Fruit fly (Drosophila melanogaster) whole organism, prepupa: ENCODE data around the gene Axud1.

Experiments
- Blimp-1 ChIP-seq: fragments of 200-800 bp; sonication (Bioruptor generic); optimal IDR thresholded peaks from 3 replicates; lab custom pipeline; 2017; ENCODE audit warnings: missing biosample characterization, missing genetic modification characterization, mild to moderate bottlenecking, moderate library complexity, missing genetic modification reagents
- CG3032 ChIP-seq: fragments of 200-800 bp; optimal IDR thresholded peaks from 2 replicates; lab custom pipeline; 2019; ENCODE audit warnings: missing biosample characterization, mild to moderate bottlenecking, missing genetic modification characterization, moderate library complexity
- CG34406 ChIP-seq: fragments of 200-800 bp; sonication (Bioruptor generic); optimal IDR thresholded peaks from 3 replicates; lab custom pipeline; 2016; ENCODE audit warnings: missing biosample characterization, missing genetic modification characterization
- CG7368 ChIP-seq: fragments of 200-800 bp; sonication (Bioruptor generic); optimal IDR thresholded peaks from 3 replicates; lab custom pipeline; 2016; ENCODE audit warnings: missing biosample characterization, missing genetic modification characterization
- Eip93F ChIP-seq: fragments of 200-800 bp; sonication (Bioruptor generic); optimal IDR thresholded peaks from 2 replicates; lab custom pipeline; 2016; ENCODE audit warnings: missing biosample characterization, mild to moderate bottlenecking, missing genetic modification characterization
- Hr39 ChIP-seq: fragments of 200-800 bp; sonication (Bioruptor generic); optimal IDR thresholded peaks from 2 replicates; lab custom pipeline; 2016; ENCODE audit warnings: missing biosample characterization, missing genetic modification characterization
- Sox14 ChIP-seq: fragments of 200-800 bp; sonication (Bioruptor generic); optimal IDR thresholded peaks from 3 replicates; lab custom pipeline; 2016; ENCODE audit warnings: missing biosample characterization, missing genetic modification characterization
- spab ChIP-seq: fragments of 200-800 bp; sonication (Bioruptor generic); optimal IDR thresholded peaks from 2 replicates; lab custom pipeline; 2017; ENCODE audit warnings: missing biosample characterization, mild to moderate bottlenecking, missing genetic modification characterization, missing genetic modification reagents
- ss ChIP-seq, 2 experiments: fragments of 200-800 bp; sonication (Bioruptor generic); optimal IDR thresholded peaks; 2 replicates in 1 of 2; 3 replicates in 1 of 2; lab custom pipeline; 2017 to 2018; ENCODE audit warnings: mild to moderate bottlenecking in 2 of 2, missing biosample characterization in 2 of 2, missing genetic modification characterization in 2 of 2, moderate library complexity in 1 of 2
- vri ChIP-seq: fragments of 200-800 bp; sonication (Bioruptor generic); optimal IDR thresholded peaks from 3 replicates; lab custom pipeline; 2016; ENCODE audit warnings: missing biosample characterization, mild to moderate bottlenecking, missing genetic modification characterization

The Axud1 gene

dm6 chr2L:2416620-2417019 lies 51.5 kb downstream of the Axud1 start, which contains the start of gene CG31948:
Gene CG31948 (minus strand): TSS chr2L:2416720.
- TF ChIP-seq Eip93F = no peak
- no peak for TF ChIP-seq Hr39 (GFP tag; lab: Kevin White, UChicago)
- TF ChIP-seq ss (GFP tag; optimal IDR thresholded peaks at IDR 0.05; lab: Kevin White, UChicago) = no peak
- no peak for TF ChIP-seq CG34406 (GFP tag; lab: Kevin White, UChicago)
- TF ChIP-seq spab = no peak

- TF ChIP-seq Sox14 (no peak), spab (no peak), vri (GFP tag; lab: Kevin White, UChicago) (no peak), Blimp-1 (GFP tag; lab: Kevin White, UChicago) (no peak), CG3032 (tag; lab: Kevin White, UChicago) (no peak), CG7368 (GFP tag; lab: Kevin White, UChicago) (no peak)
Observed at dm6 chr2L:2417865-2418264, 52.7 kb downstream of the Axud1 start, which contains the start of gene CG34448. Gene CG34448 (minus strand): TSS chr2L:2417965.
